Worm (Caenorhabditis elegans) whole organism, L1 larva: ENCODE data around the gene Y62E10A.23.

ENCODE experiments used
- C16A3.4 ChIP-seq: fragments of 150-350 bp; optimal IDR thresholded peaks from 2 replicates; lab custom pipeline; 2014; ENCODE audit warnings: missing biosample characterization, missing genetic modification characterization
- C34B4.2 ChIP-seq: sonication (generic microtip); optimal IDR thresholded peaks from 2 replicates; lab custom pipeline; 2017; ENCODE audit warnings: mild to moderate bottlenecking, missing genetic modification characterization, missing compliant biosample characterization
- F16B12.6 ChIP-seq: fragments of 150-350 bp; optimal IDR thresholded peaks from 2 replicates; lab custom pipeline; 2014; ENCODE audit warnings: missing biosample characterization, missing genetic modification characterization
- Y116A8C.19 ChIP-seq: sonication (generic microtip); optimal IDR thresholded peaks from 2 replicates; lab custom pipeline; 2016; ENCODE audit warnings: missing compliant biosample characterization, missing genetic modification characterization, borderline replicate concordance
- aha-1 ChIP-seq: fragments of 150-350 bp; optimal IDR thresholded peaks from 2 replicates; lab custom pipeline; 2014; ENCODE audit warnings: missing biosample characterization, missing genetic modification characterization
- ama-1 ChIP-seq: fragments of 150-350 bp; optimal IDR thresholded peaks from 2 replicates; lab custom pipeline; 2014
- blmp-1 ChIP-seq: fragments of 150-350 bp; optimal IDR thresholded peaks from 2 replicates; lab custom pipeline; 2014; ENCODE audit warnings: missing biosample characterization, missing genetic modification characterization
- ceh-63 ChIP-seq: fragments of 200-800 bp; sonication (Bioruptor generic); optimal IDR thresholded peaks from 2 replicates; lab custom pipeline; 2018; ENCODE audit warnings: mild to moderate bottlenecking, missing genetic modification characterization, missing compliant biosample characterization
- ceh-82 ChIP-seq, 3 experiments: fragments of 150-350 bp in 1 of 3; sonication (generic microtip) in 2 of 3; optimal IDR thresholded peaks; 2 replicates each; lab custom pipeline; 2014 to 2017; ENCODE audit warnings: missing biosample characterization in 3 of 3, missing genetic modification characterization in 3 of 3
- ceh-88 ChIP-seq: fragments of 200-800 bp; sonication (Bioruptor generic); IDR thresholded peaks from 2 replicates; pipeline ENCODE4 v1.3.6; 2022; ENCODE audit warnings: missing genetic modification characterization, missing compliant biosample characterization
- ceh-90 ChIP-seq: sonication (generic microtip); optimal IDR thresholded peaks from 2 replicates; lab custom pipeline; 2016; ENCODE audit warnings: missing genetic modification characterization, missing compliant biosample characterization
- ces-1 ChIP-seq: fragments of 150-350 bp; optimal IDR thresholded peaks from 2 replicates; lab custom pipeline; 2014; ENCODE audit warnings: missing biosample characterization, missing genetic modification reagents, missing genetic modification characterization
- dpl-1 ChIP-seq, 3 experiments: fragments of 150-350 bp in 2 of 3; sonication (generic microtip) in 1 of 3; optimal IDR thresholded peaks; 2 replicates each; lab custom pipeline; 2014 to 2017; ENCODE audit warnings: missing biosample characterization in 3 of 3, missing genetic modification characterization in 3 of 3, missing genetic modification reagents in 3 of 3
- dsc-1 ChIP-seq: sonication (generic microtip); optimal IDR thresholded peaks from 2 replicates; lab custom pipeline; 2016; ENCODE audit warnings: mild to moderate bottlenecking, missing genetic modification characterization, missing compliant biosample characterization
- efl-1 ChIP-seq, 4 experiments: fragments of 150-350 bp; optimal IDR thresholded peaks in 3 of 4; peaks in 1 of 4; 1 replicate in 1 of 4; 2 replicates in 3 of 4; lab custom pipeline; 2014; ENCODE audit warnings: missing biosample characterization in 2 of 4, missing genetic modification characterization in 2 of 4, missing genetic modification reagents in 2 of 4
- egl-27 ChIP-seq, 2 experiments: fragments of 150-350 bp in 1 of 2; sonication (generic microtip); optimal IDR thresholded peaks; 3 replicates each; lab custom pipeline; 2017 to 2018; ENCODE audit warnings: missing biosample characterization in 2 of 2, missing genetic modification characterization in 2 of 2, missing genetic modification reagents in 2 of 2
- elt-2 ChIP-seq: sonication (generic microtip); optimal IDR thresholded peaks from 2 replicates; lab custom pipeline; 2016; ENCODE audit warnings: missing genetic modification characterization, mild to moderate bottlenecking, inconsistent platforms, missing compliant biosample characterization, missing genetic modification reagents
- fkh-10 ChIP-seq: sonication (generic microtip); optimal IDR thresholded peaks from 2 replicates; lab custom pipeline; 2017; ENCODE audit warnings: missing biosample characterization, missing genetic modification reagents, missing genetic modification characterization
- fkh-4 ChIP-seq: sonication (generic microtip); optimal IDR thresholded peaks from 2 replicates; lab custom pipeline; 2016; ENCODE audit warnings: missing compliant biosample characterization, missing genetic modification characterization, borderline replicate concordance
- fkh-8 ChIP-seq: sonication (generic microtip); optimal IDR thresholded peaks from 2 replicates; lab custom pipeline; 2016; ENCODE audit warnings: mild to moderate bottlenecking, missing genetic modification characterization, missing compliant biosample characterization
- grh-1 ChIP-seq: fragments of 200-800 bp; sonication (Bioruptor generic); IDR thresholded peaks from 2 replicates; pipeline ENCODE4 v1.3.6; 2022; ENCODE audit warnings: missing genetic modification reagents, missing genetic modification characterization, missing compliant biosample characterization
- hlh-17 ChIP-seq: fragments of 200-800 bp; sonication (Bioruptor generic); optimal IDR thresholded peaks from 2 replicates; lab custom pipeline; 2018; ENCODE audit warnings: missing genetic modification characterization, mild to moderate bottlenecking, missing compliant biosample characterization, moderate library complexity, borderline replicate concordance
- hlh-4 ChIP-seq: sonication (generic microtip); optimal IDR thresholded peaks from 2 replicates; lab custom pipeline; 2016; ENCODE audit warnings: mild to moderate bottlenecking, missing genetic modification characterization, missing compliant biosample characterization
- hpl-2 ChIP-seq: fragments of 150-350 bp; optimal IDR thresholded peaks from 2 replicates; lab custom pipeline; 2014; ENCODE audit warnings: missing biosample characterization, missing genetic modification reagents, missing genetic modification characterization
- isw-1 ChIP-seq: fragments of 200-800 bp; sonication (Bioruptor generic); IDR thresholded peaks from 2 replicates; pipeline ENCODE4 v1.3.6; 2022; ENCODE audit warnings: missing genetic modification characterization, missing compliant biosample characterization
- lin-13 ChIP-seq: fragments of 150-350 bp; optimal IDR thresholded peaks from 2 replicates; lab custom pipeline; 2014; ENCODE audit warnings: missing biosample characterization, missing genetic modification reagents, missing genetic modification characterization
- lin-35 ChIP-seq, 2 experiments: fragments of 150-350 bp; optimal IDR thresholded peaks; 2 replicates each; lab custom pipeline; 2014; ENCODE audit warnings: missing biosample characterization in 2 of 2, missing genetic modification characterization in 2 of 2, missing genetic modification reagents in 2 of 2
- lsy-2 ChIP-seq, 2 experiments: fragments of 150-350 bp; optimal IDR thresholded peaks; 2 replicates each; lab custom pipeline; 2014; ENCODE audit warnings: missing biosample characterization in 2 of 2, missing genetic modification characterization in 2 of 2
- mab-9 ChIP-seq: fragments of 200-800 bp; sonication (Bioruptor generic); IDR thresholded peaks from 2 replicates; pipeline ENCODE4 v1.3.6; 2022; ENCODE audit warnings: missing genetic modification reagents, missing genetic modification characterization, missing compliant biosample characterization
- mdl-1 ChIP-seq, 2 experiments: fragments of 150-350 bp; optimal IDR thresholded peaks; 2 replicates each; lab custom pipeline; 2014 to 2017; ENCODE audit warnings: missing biosample characterization in 2 of 2, missing genetic modification characterization in 2 of 2, inconsistent platforms in 1 of 2
- mep-1 ChIP-seq: fragments of 150-350 bp; optimal IDR thresholded peaks from 2 replicates; lab custom pipeline; 2014; ENCODE audit warnings: missing biosample characterization, missing genetic modification characterization
- nhr-11 ChIP-seq: fragments of 150-350 bp; optimal IDR thresholded peaks from 2 replicates; lab custom pipeline; 2014; ENCODE audit warnings: missing biosample characterization, missing genetic modification characterization
- nhr-12 ChIP-seq: sonication (generic microtip); optimal IDR thresholded peaks from 2 replicates; lab custom pipeline; 2017; ENCODE audit warnings: missing biosample characterization, missing genetic modification characterization
- nhr-20 ChIP-seq: sonication (generic microtip); optimal IDR thresholded peaks from 2 replicates; lab custom pipeline; 2016; ENCODE audit warnings: mild to moderate bottlenecking, missing genetic modification characterization, missing compliant biosample characterization
- nhr-47 ChIP-seq: sonication (generic microtip); optimal IDR thresholded peaks from 2 replicates; lab custom pipeline; 2016; ENCODE audit warnings: mild to moderate bottlenecking, missing genetic modification characterization, moderate library complexity, missing compliant biosample characterization
- nhr-71 ChIP-seq: sonication (generic microtip); optimal IDR thresholded peaks from 2 replicates; lab custom pipeline; 2016; ENCODE audit warnings: mild to moderate bottlenecking, missing genetic modification characterization, moderate library complexity, missing compliant biosample characterization
- nhr-84 ChIP-seq: sonication (generic microtip); optimal IDR thresholded peaks from 2 replicates; lab custom pipeline; 2017; ENCODE audit warnings: missing biosample characterization, missing genetic modification characterization
- nhr-85 ChIP-seq: sonication (generic microtip); peaks from one replicate; lab custom pipeline; 2016; ENCODE audit warnings: missing genetic modification characterization, inconsistent platforms, missing compliant biosample characterization
- pax-3 ChIP-seq: fragments of 200-800 bp; sonication (Bioruptor generic); optimal IDR thresholded peaks from 2 replicates; lab custom pipeline; 2018; ENCODE audit warnings: mild to moderate bottlenecking, missing genetic modification characterization, moderate library complexity, missing compliant biosample characterization
- skn-1 ChIP-seq: fragments of 150-350 bp; optimal IDR thresholded peaks from 2 replicates; lab custom pipeline; 2014; ENCODE audit warnings: missing biosample characterization, missing genetic modification characterization
- snpc-4 ChIP-seq: fragments of 150-350 bp; optimal IDR thresholded peaks from 2 replicates; lab custom pipeline; 2014; ENCODE audit warnings: missing biosample characterization, missing genetic modification characterization
- snu-23 ChIP-seq: sonication (generic microtip); optimal IDR thresholded peaks from 2 replicates; lab custom pipeline; 2016; ENCODE audit warnings: missing genetic modification characterization, missing compliant biosample characterization
- sptf-1 ChIP-seq: fragments of 150-350 bp; optimal IDR thresholded peaks from 2 replicates; lab custom pipeline; 2014; ENCODE audit warnings: missing biosample characterization, missing genetic modification characterization
- tbx-2 ChIP-seq: sonication (generic microtip); optimal IDR thresholded peaks from 2 replicates; lab custom pipeline; 2016; ENCODE audit warnings: missing genetic modification characterization, missing compliant biosample characterization
- tlp-1 ChIP-seq: fragments of 150-350 bp; optimal IDR thresholded peaks from 2 replicates; lab custom pipeline; 2014; ENCODE audit warnings: missing biosample characterization, missing genetic modification characterization
- unc-130 ChIP-seq: fragments of 150-350 bp; optimal IDR thresholded peaks from 2 replicates; lab custom pipeline; 2017; ENCODE audit warnings: missing biosample characterization, missing genetic modification characterization, inconsistent platforms
- unc-62 ChIP-seq: fragments of 150-350 bp; optimal IDR thresholded peaks from 2 replicates; lab custom pipeline; 2014; ENCODE audit warnings: missing biosample characterization, missing genetic modification reagents, missing genetic modification characterization
- unc-98 ChIP-seq: fragments of 200-800 bp; sonication (Bioruptor generic); IDR thresholded peaks from 2 replicates; pipeline ENCODE4 v1.3.6; 2022; ENCODE audit warnings: missing genetic modification characterization, missing compliant biosample characterization
- zag-1 ChIP-seq: fragments of 150-350 bp; optimal IDR thresholded peaks from 2 replicates; lab custom pipeline; 2014; ENCODE audit warnings: missing biosample characterization, missing genetic modification characterization
- zip-4 ChIP-seq: fragments of 200-800 bp; sonication (Bioruptor generic); optimal IDR thresholded peaks from 2 replicates; lab custom pipeline; 2018; ENCODE audit warnings: mild to moderate bottlenecking, missing genetic modification characterization, moderate library complexity, missing compliant biosample characterization

Y62E10A.23 gene

ce11 chrIV:13370235-13370739 lies 15.8 kb upstream of the Y62E10A.23 start, which contains the start of the genes rla-2, popl-7 and Y62E10A.24:
Gene rla-2, minus strand, starts transcription at chrIV:13370285.
Gene popl-7, plus strand, starts transcription at chrIV:13370689.
Gene Y62E10A.24, plus strand, starts transcription at chrIV:13370710.
- TF ChIP-seq snu-23 (GFP tag; lab: Kevin White, UChicago), result peak; percentile 35
- TF ChIP-seq nhr-20 (tag; lab: Kevin White, UChicago), result no peak
- TF ChIP-seq lsy-2 (tag; optimal IDR thresholded peaks at IDR 0.05; lab: Kevin White, UChicago), result peak; percentile 52 to 91
- TF ChIP-seq blmp-1 (tag; lab: Kevin White, UChicago), result peak; percentile 28
- TF ChIP-seq ceh-82 (tag; optimal IDR thresholded peaks at IDR 0.05; lab: Kevin White, UChicago), result peak in 2 of 3 experiments; percentile 10 to 33
- TF ChIP-seq nhr-85 (tag; lab: Kevin White, UChicago), result no peak
- peak; percentile 14 for TF ChIP-seq unc-130 (tag; lab: Kevin White, UChicago)
- no peak for TF ChIP-seq mab-9 (GFP tag; lab: Robert Waterston, UW)
- TF ChIP-seq ceh-90 (tag; lab: Kevin White, UChicago), result no peak
- TF ChIP-seq sptf-1 (tag; lab: Kevin White, UChicago), result no peak
- TF ChIP-seq F16B12.6 (tag; lab: Kevin White, UChicago), result no peak
- no peak for TF ChIP-seq Y116A8C.19 (tag; lab: Kevin White, UChicago)
- peak; percentile 29 for TF ChIP-seq skn-1
- no peak for TF ChIP-seq nhr-11
- no peak for TF ChIP-seq ama-1 (lab: Kevin White, UChicago)
- TF ChIP-seq fkh-8 (tag; lab: Kevin White, UChicago), result no peak
- TF ChIP-seq tbx-2, result no peak
- no peak for TF ChIP-seq aha-1 (tag; lab: Kevin White, UChicago)
- TF ChIP-seq hpl-2 (GFP tag; lab: Kevin White, UChicago), result no peak
- peak; percentile 32 to 50 for TF ChIP-seq efl-1 (optimal IDR thresholded peaks at IDR 0.05; lab: Kevin White, UChicago)
- peak; percentile 41 to 95 for TF ChIP-seq efl-1 (GFP tag; optimal IDR thresholded peaks at IDR 0.05 in 1 of 2; lab: Kevin White, UChicago)
- no peak for TF ChIP-seq lin-13 (GFP tag; lab: Kevin White, UChicago)
- TF ChIP-seq elt-2 (tag; lab: Kevin White, UChicago), result no peak
- TF ChIP-seq lin-35 (GFP tag; optimal IDR thresholded peaks at IDR 0.05; lab: Kevin White, UChicago), result peak; percentile 40 to 71
- TF ChIP-seq nhr-47 (tag; lab: Kevin White, UChicago), result peak; percentile 8
- TF ChIP-seq dpl-1 (GFP tag; optimal IDR thresholded peaks at IDR 0.05; lab: Kevin White, UChicago), result peak; percentile 6 to 39 (median 26)
- no peak for TF ChIP-seq ceh-63
- no peak for TF ChIP-seq zag-1 (tag; lab: Kevin White, UChicago)
- no peak for TF ChIP-seq unc-62 (GFP tag; lab: Kevin White, UChicago)
- TF ChIP-seq ceh-88 (GFP tag; lab: Robert Waterston, UW), result no peak
- TF ChIP-seq zip-4 (GFP tag; lab: Kevin White, UChicago), result no peak
- TF ChIP-seq fkh-4, result no peak
- TF ChIP-seq nhr-71 (tag; lab: Kevin White, UChicago), result no peak
- TF ChIP-seq C34B4.2 (tag; lab: Kevin White, UChicago), result no peak
- no peak for TF ChIP-seq mdl-1 (tag; optimal IDR thresholded peaks at IDR 0.05; lab: Kevin White, UChicago)
- TF ChIP-seq C16A3.4, result peak; percentile 6
- TF ChIP-seq pax-3 (tag; lab: Kevin White, UChicago), result no peak
- TF ChIP-seq nhr-12 (tag; lab: Kevin White, UChicago), result no peak

- TF ChIP-seq nhr-85 (tag; lab: Kevin White, UChicago), result no peak
- no peak for TF ChIP-seq nhr-84 (tag; lab: Kevin White, UChicago)
- TF ChIP-seq dsc-1 (tag; lab: Kevin White, UChicago), result no peak
- TF ChIP-seq hpl-2 (GFP tag; lab: Kevin White, UChicago), result no peak
- TF ChIP-seq tlp-1 (tag; lab: Kevin White, UChicago), result no peak
- TF ChIP-seq isw-1, result no peak
- no peak for TF ChIP-seq snpc-4 (tag; lab: Kevin White, UChicago)
- TF ChIP-seq ceh-82 (tag; optimal IDR thresholded peaks at IDR 0.05; lab: Kevin White, UChicago), result no peak
- no peak for TF ChIP-seq nhr-47 (tag; lab: Kevin White, UChicago)
- TF ChIP-seq zip-4 (GFP tag; lab: Kevin White, UChicago), result no peak
- TF ChIP-seq F16B12.6 (tag; lab: Kevin White, UChicago), result no peak
- no peak for TF ChIP-seq unc-98 (GFP tag; lab: Robert Waterston, UW)
- TF ChIP-seq grh-1, result no peak
- no peak for TF ChIP-seq hlh-4 (tag; lab: Kevin White, UChicago)
- no peak for TF ChIP-seq ces-1
- TF ChIP-seq mep-1 (tag; lab: Kevin White, UChicago), result no peak
- TF ChIP-seq nhr-12 (tag; lab: Kevin White, UChicago), result no peak
- no peak for TF ChIP-seq hlh-17 (GFP tag; lab: Kevin White, UChicago)
- TF ChIP-seq egl-27 (tag; optimal IDR thresholded peaks at IDR 0.05; lab: Kevin White, UChicago), result no peak
- no peak for TF ChIP-seq fkh-10 (GFP tag; lab: Kevin White, UChicago)
Observed at ce11 chrIV:13371699-13372098, 14.4 kb upstream of the Y62E10A.23 start, which contains the start of gene Y62E10A.6. Gene Y62E10A.6, plus strand, starts transcription at chrIV:13371999.
